Worm (Caenorhabditis elegans) whole organism, L3 larva: ENCODE results near the gene snt-5.

Experiments used
- R02D3.7 ChIP-seq: fragments of 150-350 bp; optimal IDR thresholded peaks from 2 replicates; lab custom pipeline; 2014; ENCODE audit warnings: missing biosample characterization, missing genetic modification characterization
- ZK546.5 ChIP-seq: sonication (generic microtip); optimal IDR thresholded peaks from 2 replicates; lab custom pipeline; 2017; ENCODE audit warnings: missing biosample characterization, missing genetic modification characterization
- aly-2 ChIP-seq: fragments of 150-350 bp; optimal IDR thresholded peaks from 2 replicates; lab custom pipeline; 2014; ENCODE audit warnings: missing biosample characterization, missing genetic modification characterization
- ceh-16 ChIP-seq: sonication (generic microtip); optimal IDR thresholded peaks from 2 replicates; lab custom pipeline; 2017; ENCODE audit warnings: missing biosample characterization, missing genetic modification characterization
- ceh-28 ChIP-seq: fragments of 150-350 bp; optimal IDR thresholded peaks from 2 replicates; lab custom pipeline; 2014; ENCODE audit warnings: missing biosample characterization, missing genetic modification reagents, missing genetic modification characterization
- ceh-9 ChIP-seq: sonication (generic microtip); optimal IDR thresholded peaks from 2 replicates; lab custom pipeline; 2018; ENCODE audit warnings: missing biosample characterization, missing genetic modification characterization
- daf-12 ChIP-seq: fragments of 150-350 bp; optimal IDR thresholded peaks from 2 replicates; lab custom pipeline; 2014; ENCODE audit warnings: missing biosample characterization, missing genetic modification reagents, missing genetic modification characterization
- egl-27 ChIP-seq: sonication (generic microtip); optimal IDR thresholded peaks from 4 replicates; lab custom pipeline; 2017; ENCODE audit warnings: missing biosample characterization, missing genetic modification reagents, missing genetic modification characterization
- egl-5 ChIP-seq: fragments of 150-350 bp; optimal IDR thresholded peaks from 2 replicates; lab custom pipeline; 2017; ENCODE audit warnings: missing biosample characterization, missing genetic modification reagents, missing genetic modification characterization, inconsistent platforms
- elt-1 ChIP-seq: fragments of 150-350 bp; optimal IDR thresholded peaks from 2 replicates; lab custom pipeline; 2014; ENCODE audit warnings: missing biosample characterization, missing genetic modification characterization
- elt-2 ChIP-seq: sonication (generic microtip); optimal IDR thresholded peaks from 2 replicates; lab custom pipeline; 2016; ENCODE audit warnings: missing genetic modification reagents, mild to moderate bottlenecking, missing genetic modification characterization, missing compliant biosample characterization
- elt-3 ChIP-seq, 3 experiments: fragments of 150-350 bp in 1 of 3; sonication (generic microtip) in 2 of 3; optimal IDR thresholded peaks; 2 replicates in 2 of 3; 4 replicates in 1 of 3; lab custom pipeline; 2014 to 2017; ENCODE audit warnings: missing biosample characterization in 3 of 3, missing genetic modification characterization in 3 of 3
- eor-1 ChIP-seq, 2 experiments: fragments of 150-350 bp; optimal IDR thresholded peaks; 2 replicates each; lab custom pipeline; 2014 to 2018; ENCODE audit warnings: missing biosample characterization in 2 of 2, missing genetic modification characterization in 2 of 2
- fkh-10 ChIP-seq: sonication (generic microtip); optimal IDR thresholded peaks from 2 replicates; lab custom pipeline; 2017; ENCODE audit warnings: missing biosample characterization, missing genetic modification reagents, missing genetic modification characterization
- fos-1 ChIP-seq: fragments of 150-350 bp; optimal IDR thresholded peaks from 2 replicates; lab custom pipeline; 2014; ENCODE audit warnings: missing biosample characterization, missing genetic modification characterization
- jun-1 ChIP-seq: fragments of 150-350 bp; optimal IDR thresholded peaks from 2 replicates; lab custom pipeline; 2014; ENCODE audit warnings: missing biosample characterization, missing genetic modification reagents, missing genetic modification characterization
- lin-15B ChIP-seq: fragments of 150-350 bp; optimal IDR thresholded peaks from 2 replicates; lab custom pipeline; 2014; ENCODE audit warnings: missing biosample characterization, missing genetic modification characterization
- lin-39 ChIP-seq: fragments of 150-350 bp; optimal IDR thresholded peaks from 2 replicates; lab custom pipeline; 2018; ENCODE audit warnings: missing biosample characterization, missing genetic modification reagents, missing genetic modification characterization
- mdl-1 ChIP-seq: fragments of 150-350 bp; optimal IDR thresholded peaks from 2 replicates; lab custom pipeline; 2014; ENCODE audit warnings: missing biosample characterization, missing genetic modification characterization
- nfya-1 ChIP-seq: sonication (generic microtip); optimal IDR thresholded peaks from 2 replicates; lab custom pipeline; 2017; ENCODE audit warnings: missing genetic modification characterization, mild to moderate bottlenecking, missing compliant biosample characterization, antibody characterized with exemption, moderate library complexity; ENCODE audit not compliant: insufficient read depth
- nhr-12 ChIP-seq: fragments of 150-350 bp; optimal IDR thresholded peaks from 2 replicates; lab custom pipeline; 2014; ENCODE audit warnings: missing biosample characterization, missing genetic modification characterization
- nhr-23 ChIP-seq: fragments of 150-350 bp; optimal IDR thresholded peaks from 2 replicates; lab custom pipeline; 2014; ENCODE audit warnings: missing biosample characterization, missing genetic modification reagents, missing genetic modification characterization
- nhr-237 ChIP-seq: fragments of 150-350 bp; optimal IDR thresholded peaks from 2 replicates; lab custom pipeline; 2014; ENCODE audit warnings: missing biosample characterization, missing genetic modification characterization
- nhr-25 ChIP-seq: sonication (generic microtip); optimal IDR thresholded peaks from 2 replicates; lab custom pipeline; 2017; ENCODE audit warnings: missing biosample characterization, missing genetic modification characterization
- nhr-43 ChIP-seq: sonication (generic microtip); optimal IDR thresholded peaks from 2 replicates; lab custom pipeline; 2016; ENCODE audit warnings: mild to moderate bottlenecking, missing genetic modification characterization, missing compliant biosample characterization; ENCODE audit not compliant: poor library complexity, severe bottlenecking
- nhr-67 ChIP-seq: fragments of 150-350 bp; optimal IDR thresholded peaks from 2 replicates; lab custom pipeline; 2014; ENCODE audit warnings: missing biosample characterization, missing genetic modification characterization
- nhr-76 ChIP-seq: fragments of 150-350 bp; sonication (generic microtip); optimal IDR thresholded peaks from 5 replicates; lab custom pipeline; 2014; ENCODE audit warnings: missing biosample characterization, missing genetic modification characterization
- nhr-77 ChIP-seq: fragments of 150-350 bp; optimal IDR thresholded peaks from 2 replicates; lab custom pipeline; 2014; ENCODE audit warnings: missing biosample characterization, missing genetic modification characterization
- pha-4 ChIP-seq: fragments of 150-350 bp; optimal IDR thresholded peaks from 2 replicates; lab custom pipeline; 2014; ENCODE audit warnings: missing biosample characterization, missing genetic modification reagents, missing genetic modification characterization
- pqm-1 ChIP-seq: fragments of 150-350 bp; optimal IDR thresholded peaks from 2 replicates; lab custom pipeline; 2017; ENCODE audit warnings: missing biosample characterization, missing genetic modification characterization, inconsistent platforms
- skn-1 ChIP-seq: fragments of 150-350 bp; optimal IDR thresholded peaks from 2 replicates; lab custom pipeline; 2014; ENCODE audit warnings: missing biosample characterization, missing genetic modification characterization
- tbx-2 ChIP-seq: sonication (generic microtip); optimal IDR thresholded peaks from 2 replicates; lab custom pipeline; 2016; ENCODE audit warnings: mild to moderate bottlenecking, missing genetic modification characterization, missing compliant biosample characterization
- unc-39 ChIP-seq: sonication (generic microtip); optimal IDR thresholded peaks from 4 replicates; lab custom pipeline; 2017; ENCODE audit warnings: missing biosample characterization, missing genetic modification characterization
- unc-62 ChIP-seq: fragments of 150-350 bp; sonication (generic microtip); optimal IDR thresholded peaks from 4 replicates; lab custom pipeline; 2014; ENCODE audit warnings: missing biosample characterization, missing genetic modification reagents, missing genetic modification characterization
- ztf-11 ChIP-seq: fragments of 150-350 bp; optimal IDR thresholded peaks from 2 replicates; lab custom pipeline; 2014; ENCODE audit warnings: missing biosample characterization, missing genetic modification characterization
- ztf-4 ChIP-seq: fragments of 150-350 bp; optimal IDR thresholded peaks from 2 replicates; lab custom pipeline; 2014; ENCODE audit warnings: missing biosample characterization, missing genetic modification characterization

snt-5 gene

ce11 chrV:1411459-1411858 lies at the start of gene snt-5:
Gene snt-5, minus strand, starts transcription at chrV:1411559.
- TF ChIP-seq elt-1 (tag; lab: Kevin White, UChicago) (no peak), nhr-77 (no peak), skn-1 (tag; lab: Kevin White, UChicago) (no peak), daf-12 (no peak), egl-5 (tag; lab: Kevin White, UChicago) (no peak)

ce11 chrV:1460069-1460468 lies 48.7 kb upstream of the snt-5 start, which contains the start of gene hacd-1:
Gene hacd-1, plus strand, starts transcription at chrV:1460369.
- TF ChIP-seq elt-3 (tag; optimal IDR thresholded peaks at IDR 0.05; lab: Kevin White, UChicago) (no peak), daf-12 (no peak), ceh-16 (tag; lab: Kevin White, UChicago) (no peak), nhr-67 (no peak), skn-1 (tag; lab: Kevin White, UChicago) (no peak), fkh-10 (GFP tag; lab: Kevin White, UChicago) (no peak), egl-5 (tag; lab: Kevin White, UChicago) (no peak), nhr-25 (tag; lab: Kevin White, UChicago) (no peak), fos-1 (no peak), unc-39 (tag; lab: Kevin White, UChicago) (no peak), elt-1 (tag; lab: Kevin White, UChicago) (no peak), lin-15B (tag; lab: Kevin White, UChicago) (no peak), nfya-1 (no peak), nhr-76 (tag; lab: Kevin White, UChicago) (no peak), nhr-237 (tag; lab: Kevin White, UChicago) (no peak), nhr-23 (tag; lab: Kevin White, UChicago) (no peak), pha-4 (tag; lab: Kevin White, UChicago) (no peak), mdl-1 (tag; lab: Kevin White, UChicago) (no peak), eor-1 (tag; optimal IDR thresholded peaks at IDR 0.05; lab: Kevin White, UChicago) (no peak), unc-62 (no peak)

- TF ChIP-seq R02D3.7 = no peak
- peak; percentile 67 for TF ChIP-seq pha-4 (tag; lab: Kevin White, UChicago)
- peak; percentile 64 for TF ChIP-seq jun-1 (tag; lab: Kevin White, UChicago)
- no peak for TF ChIP-seq lin-15B (tag; lab: Kevin White, UChicago)
- no peak for TF ChIP-seq mdl-1 (tag; lab: Kevin White, UChicago)
- TF ChIP-seq nfya-1 = no peak
- TF ChIP-seq pqm-1 (tag; lab: Kevin White, UChicago) = peak; percentile 96
- no peak for TF ChIP-seq lin-39 (tag; lab: Kevin White, UChicago)
- peak; percentile 85 for TF ChIP-seq elt-2 (tag; lab: Kevin White, UChicago)
Measured at ce11 chrV:1459374-1459926, 48.1 kb upstream of the snt-5 start.

ce11 chrV:1456614-1457013 lies 45.3 kb upstream of the snt-5 start:
- TF ChIP-seq pha-4 (tag; lab: Kevin White, UChicago) = peak; percentile 64
- peak; percentile 20 for TF ChIP-seq ceh-28 (tag; lab: Kevin White, UChicago)
- TF ChIP-seq R02D3.7 = no peak
- no peak for TF ChIP-seq nfya-1
- no peak for TF ChIP-seq ZK546.5
- TF ChIP-seq elt-2 (tag; lab: Kevin White, UChicago) = peak; percentile 82
- peak; percentile 98 for TF ChIP-seq pqm-1 (tag; lab: Kevin White, UChicago)
- TF ChIP-seq jun-1 (tag; lab: Kevin White, UChicago) = peak; percentile 72

ce11 chrV:1455280-1455679 lies 43.9 kb upstream of the snt-5 start:
- TF ChIP-seq elt-1 (tag; lab: Kevin White, UChicago) = no peak
- TF ChIP-seq jun-1 (tag; lab: Kevin White, UChicago) = no peak
- TF ChIP-seq R02D3.7 = no peak
- TF ChIP-seq elt-3 (tag; optimal IDR thresholded peaks at IDR 0.05; lab: Kevin White, UChicago) = no peak
- no peak for TF ChIP-seq nhr-77
- no peak for TF ChIP-seq pqm-1 (tag; lab: Kevin White, UChicago)
- no peak for TF ChIP-seq tbx-2
- no peak for TF ChIP-seq aly-2 (tag; lab: Kevin White, UChicago)
- TF ChIP-seq nhr-12 (tag; lab: Kevin White, UChicago) = no peak
- no peak for TF ChIP-seq nhr-67
- TF ChIP-seq ceh-9 (tag; lab: Kevin White, UChicago) = no peak
- TF ChIP-seq ztf-4 (tag; lab: Kevin White, UChicago) = no peak
- no peak for TF ChIP-seq ceh-28 (tag; lab: Kevin White, UChicago)
- TF ChIP-seq nhr-43 (tag; lab: Kevin White, UChicago) = no peak
- no peak for TF ChIP-seq unc-39 (tag; lab: Kevin White, UChicago)
- TF ChIP-seq egl-27 (tag; lab: Kevin White, UChicago) = no peak
- no peak for TF ChIP-seq ztf-11 (tag; lab: Kevin White, UChicago)
- no peak for TF ChIP-seq skn-1 (tag; lab: Kevin White, UChicago)
- no peak for TF ChIP-seq nhr-25 (tag; lab: Kevin White, UChicago)
